Fruit fly (Drosophila melanogaster): ENCODE results near the gene PolA2.

PolA2 gene

dm6 chr3R:27273118-27274062 lies 34.4 kb downstream of the PolA2 start, which contains the start of gene CG5934 (continued):
- TF ChIP-seq OdsH (GFP tag; optimal IDR thresholded peaks at IDR 0.05) (peak; percentile 29), Sp1 (GFP tag; optimal IDR thresholded peaks at IDR 0.05) (peak; percentile 22), HLH106 (tag; optimal IDR thresholded peaks at IDR 0.05) (no peak)

dm6 chr3R:27274533-27275447 lies 35.8 kb downstream of the PolA2 start, which contains the start of gene CG5938:
Gene CG5938, plus strand, starts transcription at chr3R:27274794.
- TF ChIP-seq usp (GFP tag; optimal IDR thresholded peaks at IDR 0.05), result no peak
- peak; percentile 49 for TF ChIP-seq Hr83 (GFP tag; optimal IDR thresholded peaks at IDR 0.05; ENCODE audit: poor library complexity, severe bottlenecking)
- TF ChIP-seq Abd-B (GFP tag; optimal IDR thresholded peaks at IDR 0.05), result no peak
- no peak for TF ChIP-seq Rel (GFP tag; optimal IDR thresholded peaks at IDR 0.05)
- TF ChIP-seq Rel (tag; optimal IDR thresholded peaks at IDR 0.05), result peak; percentile 94
- no peak for TF ChIP-seq lola (GFP tag; optimal IDR thresholded peaks at IDR 0.05)
- no peak for TF ChIP-seq Mio (GFP tag; optimal IDR thresholded peaks at IDR 0.05)
- no peak for TF ChIP-seq ey (GFP tag; optimal IDR thresholded peaks at IDR 0.05)
- peak; percentile 14 for TF ChIP-seq br (GFP tag; optimal IDR thresholded peaks at IDR 0.05)
- TF ChIP-seq Myc (optimal IDR thresholded peaks at IDR 0.05), result no peak
- peak; percentile 29 for TF ChIP-seq rgr (GFP tag; optimal IDR thresholded peaks at IDR 0.05)
- TF ChIP-seq dmrt93B (GFP tag; optimal IDR thresholded peaks at IDR 0.05), result no peak
- TF ChIP-seq N (GFP tag; optimal IDR thresholded peaks at IDR 0.05), result no peak
- TF ChIP-seq Dfd (GFP tag; optimal IDR thresholded peaks at IDR 0.05), result no peak
- TF ChIP-seq CG9705 (GFP tag; optimal IDR thresholded peaks at IDR 0.05), result no peak
- TF ChIP-seq CG32264 (GFP tag; optimal IDR thresholded peaks at IDR 0.05), result no peak
- peak; percentile 31 for TF ChIP-seq h (GFP tag; optimal IDR thresholded peaks at IDR 0.05)
- TF ChIP-seq Hr78 (GFP tag; optimal IDR thresholded peaks at IDR 0.05), result no peak
- TF ChIP-seq Sp1 (GFP tag; optimal IDR thresholded peaks at IDR 0.05), result peak; percentile 15
- peak; percentile 55 for TF ChIP-seq HLH106 (tag; optimal IDR thresholded peaks at IDR 0.05)
- peak; percentile 23 for TF ChIP-seq Jra (GFP tag; optimal IDR thresholded peaks at IDR 0.05)
- no peak for TF ChIP-seq dsf (GFP tag; optimal IDR thresholded peaks at IDR 0.05; ENCODE audit: borderline replicate concordance)
- peak; percentile 35 for TF ChIP-seq jim (GFP tag; optimal IDR thresholded peaks at IDR 0.05)
- TF ChIP-seq fru (GFP tag; optimal IDR thresholded peaks at IDR 0.05), result no peak
- TF ChIP-seq OdsH (GFP tag; optimal IDR thresholded peaks at IDR 0.05), result no peak
- no peak for TF ChIP-seq GATAd (GFP tag; optimal IDR thresholded peaks at IDR 0.05)
- no peak for TF ChIP-seq Dif (GFP tag; optimal IDR thresholded peaks at IDR 0.05; ENCODE audit: partially characterized antibody)
- TF ChIP-seq woc (GFP tag; optimal IDR thresholded peaks at IDR 0.05), result no peak
- peak; percentile 40 for TF ChIP-seq sv (GFP tag; optimal IDR thresholded peaks at IDR 0.05)
- TF ChIP-seq Hnf4 (GFP tag; optimal IDR thresholded peaks at IDR 0.05), result peak; percentile 30
- TF ChIP-seq foxo (GFP tag; optimal IDR thresholded peaks at IDR 0.05), result peak in 1 of 2 experiments; percentile 21

dm6 chr3R:27279478-27279877 lies 40.5 kb downstream of the PolA2 start:
- TF ChIP-seq foxo (GFP tag; optimal IDR thresholded peaks at IDR 0.05), result no peak
- no peak for TF ChIP-seq dsf (GFP tag; optimal IDR thresholded peaks at IDR 0.05; ENCODE audit: borderline replicate concordance)
- TF ChIP-seq br (GFP tag; optimal IDR thresholded peaks at IDR 0.05), result no peak
- no peak for TF ChIP-seq CrebA (GFP tag; optimal IDR thresholded peaks at IDR 0.05; ENCODE audit: borderline replicate concordance)
- no peak for TF ChIP-seq HLH106 (tag; optimal IDR thresholded peaks at IDR 0.05)
- TF ChIP-seq sv (GFP tag; optimal IDR thresholded peaks at IDR 0.05), result no peak
- TF ChIP-seq psq (GFP tag; optimal IDR thresholded peaks at IDR 0.05), result no peak
- TF ChIP-seq OdsH (GFP tag; optimal IDR thresholded peaks at IDR 0.05), result no peak
- no peak for TF ChIP-seq dl (GFP tag; optimal IDR thresholded peaks at IDR 0.05; ENCODE audit: insufficient read depth in 1 of 2, partially characterized antibody in 2 of 2)
- TF ChIP-seq CG9705 (GFP tag; optimal IDR thresholded peaks at IDR 0.05), result no peak
